Worm (Caenorhabditis elegans) whole organism, L2 larva: Measurements from ENCODE around the gene F21C10.10.

Experiments
- ama-1 ChIP-seq: fragments of 150-350 bp; optimal IDR thresholded peaks from 2 replicates; lab custom pipeline; 2018; ENCODE audit warnings: inconsistent platforms
- mab-5 ChIP-seq: fragments of 150-350 bp; optimal IDR thresholded peaks from 2 replicates; lab custom pipeline; 2014; ENCODE audit warnings: missing biosample characterization, missing genetic modification characterization
- nhr-12 ChIP-seq: fragments of 150-350 bp; optimal IDR thresholded peaks from 2 replicates; lab custom pipeline; 2014; ENCODE audit warnings: missing biosample characterization, missing genetic modification characterization
- snpc-4 ChIP-seq: fragments of 150-350 bp; optimal IDR thresholded peaks from 2 replicates; lab custom pipeline; 2014; ENCODE audit warnings: missing biosample characterization, missing genetic modification characterization
- unc-62 ChIP-seq: fragments of 150-350 bp; optimal IDR thresholded peaks from 2 replicates; lab custom pipeline; 2014; ENCODE audit warnings: missing biosample characterization, missing genetic modification reagents, missing genetic modification characterization

ce11 chrV:9123186-9123585 is 27.1 kb downstream of the F21C10.10 start, which contains the start of gene F21C10.11:
- TF ChIP-seq nhr-12 (tag; lab: Kevin White, UChicago), result no peak
- TF ChIP-seq snpc-4 (tag; lab: Kevin White, UChicago), result no peak
- TF ChIP-seq ama-1 (lab: Kevin White, UChicago), result no peak
- TF ChIP-seq mab-5 (tag; lab: Kevin White, UChicago), result no peak
- TF ChIP-seq unc-62 (GFP tag; lab: Kevin White, UChicago), result no peak
